Worm (Caenorhabditis elegans) whole organism, late embryonic: Measurements from ENCODE around the gene bcs-1.

Experiments used
- C08G9.2 ChIP-seq: sonication (generic microtip); optimal IDR thresholded peaks from 2 replicates; lab custom pipeline; 2016; ENCODE audit warnings: mild to moderate bottlenecking, missing genetic modification characterization, moderate library complexity, missing compliant biosample characterization
- F13H6.1 ChIP-seq: sonication (generic microtip); optimal IDR thresholded peaks from 2 replicates; lab custom pipeline; 2016; ENCODE audit warnings: missing genetic modification characterization, missing compliant biosample characterization
- K02D7.2 ChIP-seq: sonication (generic microtip); optimal IDR thresholded peaks from 2 replicates; lab custom pipeline; 2017; ENCODE audit warnings: mild to moderate bottlenecking, missing genetic modification characterization, missing compliant biosample characterization
- K09A11.1 ChIP-seq: sonication (generic microtip); optimal IDR thresholded peaks from 2 replicates; lab custom pipeline; 2017; ENCODE audit warnings: antibody characterized with exemption, mild to moderate bottlenecking, missing genetic modification characterization, missing compliant biosample characterization; ENCODE audit not compliant: insufficient read depth
- ahr-1 ChIP-seq: sonication (generic microtip); optimal IDR thresholded peaks from 2 replicates; lab custom pipeline; 2016; ENCODE audit warnings: missing genetic modification characterization, missing compliant biosample characterization
- ama-1 ChIP-seq: fragments of 150-350 bp; optimal IDR thresholded peaks from 2 replicates; lab custom pipeline; 2014
- ceh-19 ChIP-seq: fragments of 200-800 bp; sonication (Bioruptor generic); optimal IDR thresholded peaks from 2 replicates; lab custom pipeline; 2018; ENCODE audit warnings: mild to moderate bottlenecking, missing genetic modification characterization, missing compliant biosample characterization
- ceh-2 ChIP-seq: sonication (generic microtip); optimal IDR thresholded peaks from 2 replicates; lab custom pipeline; 2016; ENCODE audit warnings: missing genotype, missing genetic modification characterization, missing compliant biosample characterization
- ceh-22 ChIP-seq: sonication (generic microtip); optimal IDR thresholded peaks from 2 replicates; lab custom pipeline; 2017; ENCODE audit warnings: missing biosample characterization, missing genetic modification characterization
- ceh-31 ChIP-seq: sonication (generic microtip); optimal IDR thresholded peaks from 2 replicates; lab custom pipeline; 2016; ENCODE audit warnings: missing genetic modification characterization, missing compliant biosample characterization
- ceh-34 ChIP-seq: sonication (generic microtip); optimal IDR thresholded peaks from 2 replicates; lab custom pipeline; 2016; ENCODE audit warnings: mild to moderate bottlenecking, missing genetic modification characterization, missing compliant biosample characterization
- ceh-45 ChIP-seq: fragments of 200-800 bp; sonication (Bioruptor generic); IDR thresholded peaks from 2 replicates; pipeline ENCODE4 v1.3.6; 2022; ENCODE audit warnings: missing genetic modification reagents, missing genetic modification characterization, missing compliant biosample characterization
- ceh-6 ChIP-seq: fragments of 200-800 bp; sonication (Bioruptor generic); optimal IDR thresholded peaks from 2 replicates; lab custom pipeline; 2018; ENCODE audit warnings: mild to moderate bottlenecking, missing genetic modification characterization, missing compliant biosample characterization
- ceh-9 ChIP-seq: sonication (generic microtip); optimal IDR thresholded peaks from 2 replicates; lab custom pipeline; 2016; ENCODE audit warnings: mild to moderate bottlenecking, missing genetic modification characterization, inconsistent platforms, missing compliant biosample characterization
- dmd-4 ChIP-seq: sonication (generic microtip); optimal IDR thresholded peaks from 2 replicates; lab custom pipeline; 2016; ENCODE audit warnings: borderline replicate concordance, missing genetic modification characterization, missing compliant biosample characterization
- dve-1 ChIP-seq: sonication (generic microtip); optimal IDR thresholded peaks from 2 replicates; lab custom pipeline; 2017; ENCODE audit warnings: antibody characterized with exemption, mild to moderate bottlenecking, missing genetic modification characterization, missing compliant biosample characterization
- elt-2 ChIP-seq: sonication (generic microtip); optimal IDR thresholded peaks from 2 replicates; lab custom pipeline; 2016; ENCODE audit warnings: missing genetic modification reagents, missing genetic modification characterization, missing compliant biosample characterization
- elt-4 ChIP-seq: sonication (generic microtip); optimal IDR thresholded peaks from 2 replicates; lab custom pipeline; 2016; ENCODE audit warnings: missing genetic modification characterization, missing compliant biosample characterization
- ets-4 ChIP-seq: sonication (generic microtip); optimal IDR thresholded peaks from 2 replicates; lab custom pipeline; 2016; ENCODE audit warnings: missing genetic modification characterization, missing compliant biosample characterization
- gmeb-2 ChIP-seq: sonication (generic microtip); optimal IDR thresholded peaks from 2 replicates; lab custom pipeline; 2016; ENCODE audit warnings: missing genetic modification characterization, inconsistent platforms, missing compliant biosample characterization
- hlh-30 ChIP-seq: sonication (generic microtip); optimal IDR thresholded peaks from 2 replicates; lab custom pipeline; 2017; ENCODE audit warnings: antibody characterized with exemption, missing genetic modification characterization, missing compliant biosample characterization; ENCODE audit not compliant: insufficient read depth
- hlh-8 ChIP-seq: sonication (generic microtip); optimal IDR thresholded peaks from 2 replicates; lab custom pipeline; 2016; ENCODE audit warnings: missing genotype, missing genetic modification characterization, missing compliant biosample characterization
- lin-11 ChIP-seq: fragments of 200-800 bp; sonication (Bioruptor generic); optimal IDR thresholded peaks from 2 replicates; lab custom pipeline; 2018; ENCODE audit warnings: mild to moderate bottlenecking, missing genetic modification characterization, missing compliant biosample characterization
- nfya-1 ChIP-seq: sonication (generic microtip); optimal IDR thresholded peaks from 2 replicates; lab custom pipeline; 2017; ENCODE audit warnings: missing genetic modification characterization, mild to moderate bottlenecking, missing compliant biosample characterization, antibody characterized with exemption, moderate library complexity
- nhr-11 ChIP-seq: fragments of 150-350 bp; optimal IDR thresholded peaks from 2 replicates; lab custom pipeline; 2014; ENCODE audit warnings: missing biosample characterization, missing genetic modification characterization
- npax-4 ChIP-seq: sonication (generic microtip); optimal IDR thresholded peaks from 2 replicates; lab custom pipeline; 2016; ENCODE audit warnings: missing genetic modification characterization, missing compliant biosample characterization
- pha-2 ChIP-seq: sonication (generic microtip); optimal IDR thresholded peaks from 2 replicates; lab custom pipeline; 2017; ENCODE audit warnings: mild to moderate bottlenecking, missing genetic modification characterization, missing compliant biosample characterization
- pha-4 ChIP-seq: fragments of 150-350 bp; optimal IDR thresholded peaks from 2 replicates; lab custom pipeline; 2018; ENCODE audit warnings: missing biosample characterization, missing genetic modification reagents, missing genetic modification characterization
- pqm-1 ChIP-seq: sonication (generic microtip); optimal IDR thresholded peaks from 2 replicates; lab custom pipeline; 2016; ENCODE audit warnings: missing genetic modification characterization, missing compliant biosample characterization
- sdc-2 ChIP-seq: sonication (generic microtip); optimal IDR thresholded peaks from 2 replicates; lab custom pipeline; 2016; ENCODE audit warnings: missing genotype, missing genetic modification characterization, missing compliant biosample characterization
- sox-2 ChIP-seq: fragments of 200-800 bp; sonication (Bioruptor generic); IDR thresholded peaks from 2 replicates; pipeline ENCODE4 v1.3.6; 2022; ENCODE audit warnings: missing genetic modification reagents, missing genetic modification characterization, missing compliant biosample characterization
- sox-4 ChIP-seq: sonication (generic microtip); optimal IDR thresholded peaks from 2 replicates; lab custom pipeline; 2017; ENCODE audit warnings: mild to moderate bottlenecking, missing genetic modification characterization, inconsistent platforms, missing compliant biosample characterization
- ttx-3 ChIP-seq: sonication (generic microtip); optimal IDR thresholded peaks from 2 replicates; lab custom pipeline; 2016; ENCODE audit warnings: missing genetic modification reagents, missing genetic modification characterization, missing compliant biosample characterization
- unc-3 ChIP-seq, 2 experiments: fragments of 200-800 bp in 1 of 2; sonication (Bioruptor generic) in 1 of 2; sonication (generic microtip) in 1 of 2; conservative IDR thresholded peaks in 1 of 2; optimal IDR thresholded peaks in 1 of 2; 2 replicates each; pipeline versions ENCODE4 v1.3.6 to Lab custom; 2016 to 2022; ENCODE audit warnings: missing compliant biosample characterization in 2 of 2, missing genetic modification characterization in 2 of 2, missing genetic modification reagents in 1 of 2
- unc-55 ChIP-seq: sonication (generic microtip); optimal IDR thresholded peaks from 2 replicates; lab custom pipeline; 2017; ENCODE audit warnings: missing biosample characterization, missing genetic modification reagents, missing genetic modification characterization
- zip-5 ChIP-seq: sonication (generic microtip); optimal IDR thresholded peaks from 2 replicates; lab custom pipeline; 2016; ENCODE audit warnings: missing genetic modification characterization, missing compliant biosample characterization

bcs-1 gene

ce11 chrII:8561227-8561626, 9.7 kb upstream of the bcs-1 start, which contains the start of gene iff-2 (continued):
- TF ChIP-seq npax-4 = no peak
- no peak for TF ChIP-seq elt-4 (tag; lab: Kevin White, UChicago)
- TF ChIP-seq dve-1 (tag; lab: Kevin White, UChicago) = peak; percentile 98
- TF ChIP-seq ceh-19 = peak; percentile 62
- TF ChIP-seq ceh-31 (tag; lab: Kevin White, UChicago) = peak; percentile 95
- peak; percentile 56 for TF ChIP-seq ceh-6 (GFP tag; lab: Kevin White, UChicago)
- TF ChIP-seq ceh-45 (GFP tag; lab: Robert Waterston, UW) = peak; percentile 62; the same call in 1 of the 2 replicates
- TF ChIP-seq sdc-2 (tag; lab: Kevin White, UChicago) = peak; percentile 78
- peak; percentile 37 for TF ChIP-seq ttx-3
- no peak for TF ChIP-seq pha-4 (tag; lab: Kevin White, UChicago)
- TF ChIP-seq nfya-1 = peak; percentile 97
- peak; percentile 50 for TF ChIP-seq sox-4 (tag; lab: Kevin White, UChicago)
- TF ChIP-seq hlh-30 (tag; lab: Kevin White, UChicago) = peak; percentile 100
- TF ChIP-seq nhr-11 (tag; lab: Kevin White, UChicago) = peak; percentile 62
- no peak for TF ChIP-seq ahr-1
- peak; percentile 46 for TF ChIP-seq pha-2

- TF ChIP-seq K09A11.1 (tag; lab: Kevin White, UChicago) = no peak
- no peak for TF ChIP-seq ahr-1
- TF ChIP-seq hlh-30 (tag; lab: Kevin White, UChicago) = no peak
- no peak for TF ChIP-seq F13H6.1
- no peak for TF ChIP-seq C08G9.2 (tag; lab: Kevin White, UChicago)
- no peak for TF ChIP-seq ama-1 (lab: Kevin White, UChicago)
- no peak for TF ChIP-seq dve-1 (tag; lab: Kevin White, UChicago)
- no peak for TF ChIP-seq ceh-19
- TF ChIP-seq sox-2 = no peak
- no peak for TF ChIP-seq ceh-9 (tag; lab: Kevin White, UChicago)
- TF ChIP-seq ceh-2 (tag; lab: Kevin White, UChicago) = no peak
- TF ChIP-seq ets-4 (tag; lab: Kevin White, UChicago) = no peak
- no peak for TF ChIP-seq gmeb-2 (tag; lab: Kevin White, UChicago)
- TF ChIP-seq ceh-22 (tag; lab: Kevin White, UChicago) = no peak
- TF ChIP-seq ceh-31 (tag; lab: Kevin White, UChicago) = no peak
- no peak for TF ChIP-seq elt-2 (tag; lab: Kevin White, UChicago)
- no peak for TF ChIP-seq hlh-8 (tag; lab: Kevin White, UChicago)
- no peak for TF ChIP-seq ceh-6 (GFP tag; lab: Kevin White, UChicago)
- no peak for TF ChIP-seq sox-4 (tag; lab: Kevin White, UChicago)
- no peak for TF ChIP-seq lin-11 (tag; lab: Kevin White, UChicago)
- TF ChIP-seq, all 69 proteins: peak for 0
These were observed 8.9 kb upstream of the bcs-1 start, which contains the start of gene F54C9.14 for ce11 chrII:8562002-8562401. Gene F54C9.14 (plus strand): TSS chrII:8562302.

ce11 chrII:8566039-8566438, 4.8 kb upstream of the bcs-1 start, which contains the start of gene stc-1:
Gene stc-1 (minus strand): TSS chrII:8566139.
- no peak for TF ChIP-seq ttx-3
- TF ChIP-seq elt-2 (tag; lab: Kevin White, UChicago) = peak; percentile 3
- TF ChIP-seq lin-11 (tag; lab: Kevin White, UChicago) = no peak

- TF ChIP-seq K02D7.2 (tag; lab: Kevin White, UChicago) (no peak), unc-55 (GFP tag; lab: Kevin White, UChicago) (no peak), unc-3 (GFP tag; conservative IDR thresholded peaks at IDR 0.05; lab: Robert Waterston, UW) (no peak), unc-3 (tag; optimal IDR thresholded peaks at IDR 0.05; lab: Kevin White, UChicago) (no peak), elt-2 (tag; lab: Kevin White, UChicago) (peak; percentile 74), dve-1 (tag; lab: Kevin White, UChicago) (peak; percentile 1), ttx-3 (no peak), ceh-2 (tag; lab: Kevin White, UChicago) (no peak), pqm-1 (tag; lab: Kevin White, UChicago) (no peak), dmd-4 (no peak), ceh-34 (tag; lab: Kevin White, UChicago) (no peak), zip-5 (tag; lab: Kevin White, UChicago) (no peak)
These were observed 4.0 kb upstream of the bcs-1 start, which contains the start of gene F54C9.3 for ce11 chrII:8566806-8567266. Gene F54C9.3 (minus strand): TSS chrII:8566856.
